Worm (Caenorhabditis elegans): ENCODE results near the gene gadr-2.

- no peak for TF ChIP-seq elt-3 (tag; optimal IDR thresholded peaks at IDR 0.05)
- no peak for TF ChIP-seq nhr-237 (tag; optimal IDR thresholded peaks at IDR 0.05)
- no peak for TF ChIP-seq nhr-76 (tag; optimal IDR thresholded peaks at IDR 0.05)
- no peak for TF ChIP-seq nhr-12 (tag; optimal IDR thresholded peaks at IDR 0.05)
- TF ChIP-seq pha-4 (tag; optimal IDR thresholded peaks at IDR 0.05) = no peak
- no peak for TF ChIP-seq nhr-28 (tag; optimal IDR thresholded peaks at IDR 0.05)
- no peak for TF ChIP-seq unc-39 (tag; optimal IDR thresholded peaks at IDR 0.05)
- TF ChIP-seq lin-32 (GFP tag; optimal IDR thresholded peaks at IDR 0.05) = no peak
- no peak for TF ChIP-seq snpc-4 (tag; optimal IDR thresholded peaks at IDR 0.05)
- TF ChIP-seq ceh-39 (tag; optimal IDR thresholded peaks at IDR 0.05) = no peak
- TF ChIP-seq blmp-1 (tag; optimal IDR thresholded peaks at IDR 0.05) = no peak
- no peak for TF ChIP-seq sem-2 (GFP tag; optimal IDR thresholded peaks at IDR 0.05)
- no peak for TF ChIP-seq ztf-11 (tag; optimal IDR thresholded peaks at IDR 0.05)
- TF ChIP-seq mep-1 (tag; optimal IDR thresholded peaks at IDR 0.05) = no peak
Observed at ce11 chrIV:9480936-9481335, 4.0 kb downstream of the gadr-2 start, which contains the start of gene cng-3.

Data from whole organism, mixed stage, embryonic.